Worm (Caenorhabditis elegans) whole organism, late embryonic: ENCODE measurements around the gene C06E4.3.

Experiments
- C08G9.2 ChIP-seq: sonication (generic microtip); optimal IDR thresholded peaks from 2 replicates; lab custom pipeline; 2016; ENCODE audit warnings: mild to moderate bottlenecking, missing genetic modification characterization, moderate library complexity, missing compliant biosample characterization
- T23F11.4 ChIP-seq: fragments of 200-800 bp; sonication (Bioruptor generic); optimal IDR thresholded peaks from 2 replicates; lab custom pipeline; 2018; ENCODE audit warnings: mild to moderate bottlenecking, missing genetic modification characterization, missing compliant biosample characterization
- Y22D7AL.16 ChIP-seq: sonication (generic microtip); optimal IDR thresholded peaks from 2 replicates; lab custom pipeline; 2016; ENCODE audit warnings: missing genetic modification characterization, missing compliant biosample characterization
- ama-1 ChIP-seq: fragments of 150-350 bp; optimal IDR thresholded peaks from 2 replicates; lab custom pipeline; 2014
- ceh-14 ChIP-seq: sonication (generic microtip); optimal IDR thresholded peaks from 2 replicates; lab custom pipeline; 2016; ENCODE audit warnings: missing genotype, missing genetic modification characterization, missing compliant biosample characterization
- ceh-18 ChIP-seq: sonication (generic microtip); optimal IDR thresholded peaks from 2 replicates; lab custom pipeline; 2016; ENCODE audit warnings: missing genetic modification characterization, missing compliant biosample characterization
- ceh-19 ChIP-seq: fragments of 200-800 bp; sonication (Bioruptor generic); optimal IDR thresholded peaks from 2 replicates; lab custom pipeline; 2018; ENCODE audit warnings: mild to moderate bottlenecking, missing genetic modification characterization, missing compliant biosample characterization
- ceh-22 ChIP-seq: sonication (generic microtip); optimal IDR thresholded peaks from 2 replicates; lab custom pipeline; 2017; ENCODE audit warnings: missing biosample characterization, missing genetic modification characterization
- ceh-30 ChIP-seq: fragments of 150-350 bp; optimal IDR thresholded peaks from 2 replicates; lab custom pipeline; 2014; ENCODE audit warnings: missing biosample characterization, missing genetic modification characterization
- ceh-34 ChIP-seq: sonication (generic microtip); optimal IDR thresholded peaks from 2 replicates; lab custom pipeline; 2016; ENCODE audit warnings: mild to moderate bottlenecking, missing genetic modification characterization, missing compliant biosample characterization
- ceh-45 ChIP-seq: fragments of 200-800 bp; sonication (Bioruptor generic); IDR thresholded peaks from 2 replicates; pipeline ENCODE4 v1.3.6; 2022; ENCODE audit warnings: missing genetic modification reagents, missing genetic modification characterization, missing compliant biosample characterization
- ceh-48 ChIP-seq: sonication (generic microtip); optimal IDR thresholded peaks from 2 replicates; lab custom pipeline; 2016; ENCODE audit warnings: missing genetic modification characterization, inconsistent platforms, missing compliant biosample characterization
- ceh-9 ChIP-seq: sonication (generic microtip); optimal IDR thresholded peaks from 2 replicates; lab custom pipeline; 2016; ENCODE audit warnings: mild to moderate bottlenecking, missing genetic modification characterization, inconsistent platforms, missing compliant biosample characterization
- che-1 ChIP-seq: sonication (generic microtip); optimal IDR thresholded peaks from 2 replicates; lab custom pipeline; 2016; ENCODE audit warnings: mild to moderate bottlenecking, missing genetic modification characterization, missing compliant biosample characterization
- elt-4 ChIP-seq: sonication (generic microtip); optimal IDR thresholded peaks from 2 replicates; lab custom pipeline; 2016; ENCODE audit warnings: missing genetic modification characterization, missing compliant biosample characterization
- gmeb-2 ChIP-seq: sonication (generic microtip); optimal IDR thresholded peaks from 2 replicates; lab custom pipeline; 2016; ENCODE audit warnings: missing genetic modification characterization, inconsistent platforms, missing compliant biosample characterization
- hlh-15 ChIP-seq: sonication (generic microtip); optimal IDR thresholded peaks from 2 replicates; lab custom pipeline; 2016; ENCODE audit warnings: missing genetic modification characterization, missing compliant biosample characterization
- hlh-30 ChIP-seq: sonication (generic microtip); optimal IDR thresholded peaks from 2 replicates; lab custom pipeline; 2017; ENCODE audit warnings: antibody characterized with exemption, missing genetic modification characterization, missing compliant biosample characterization; ENCODE audit not compliant: insufficient read depth
- madf-2 ChIP-seq: sonication (generic microtip); optimal IDR thresholded peaks from 2 replicates; lab custom pipeline; 2017; ENCODE audit warnings: missing genetic modification characterization, missing compliant biosample characterization
- mec-3 ChIP-seq: sonication (generic microtip); optimal IDR thresholded peaks from 2 replicates; lab custom pipeline; 2016; ENCODE audit warnings: borderline replicate concordance, missing genetic modification characterization, missing compliant biosample characterization
- nfya-1 ChIP-seq: sonication (generic microtip); optimal IDR thresholded peaks from 2 replicates; lab custom pipeline; 2017; ENCODE audit warnings: missing genetic modification characterization, mild to moderate bottlenecking, missing compliant biosample characterization, antibody characterized with exemption, moderate library complexity
- npax-4 ChIP-seq: sonication (generic microtip); optimal IDR thresholded peaks from 2 replicates; lab custom pipeline; 2016; ENCODE audit warnings: missing genetic modification characterization, missing compliant biosample characterization
- odd-2 ChIP-seq: sonication (generic microtip); optimal IDR thresholded peaks from 2 replicates; lab custom pipeline; 2017; ENCODE audit warnings: antibody characterized with exemption, mild to moderate bottlenecking, missing genetic modification characterization, missing compliant biosample characterization
- pag-3 ChIP-seq: sonication (generic microtip); optimal IDR thresholded peaks from 2 replicates; lab custom pipeline; 2016; ENCODE audit warnings: missing compliant biosample characterization, missing genetic modification characterization, borderline replicate concordance
- pha-2 ChIP-seq: sonication (generic microtip); optimal IDR thresholded peaks from 2 replicates; lab custom pipeline; 2017; ENCODE audit warnings: mild to moderate bottlenecking, missing genetic modification characterization, missing compliant biosample characterization
- pha-4 ChIP-seq: fragments of 150-350 bp; optimal IDR thresholded peaks from 2 replicates; lab custom pipeline; 2018; ENCODE audit warnings: missing biosample characterization, missing genetic modification reagents, missing genetic modification characterization
- pqm-1 ChIP-seq: sonication (generic microtip); optimal IDR thresholded peaks from 2 replicates; lab custom pipeline; 2016; ENCODE audit warnings: missing genetic modification characterization, missing compliant biosample characterization
- pros-1 ChIP-seq: fragments of 150-350 bp; optimal IDR thresholded peaks from 2 replicates; lab custom pipeline; 2014; ENCODE audit warnings: missing biosample characterization, missing genetic modification reagents, missing genetic modification characterization
- ref-2 ChIP-seq: sonication (generic microtip); optimal IDR thresholded peaks from 2 replicates; lab custom pipeline; 2016; ENCODE audit warnings: missing genetic modification characterization, missing compliant biosample characterization
- sox-2 ChIP-seq: fragments of 200-800 bp; sonication (Bioruptor generic); IDR thresholded peaks from 2 replicates; pipeline ENCODE4 v1.3.6; 2022; ENCODE audit warnings: missing genetic modification reagents, missing genetic modification characterization, missing compliant biosample characterization
- sox-4 ChIP-seq: sonication (generic microtip); optimal IDR thresholded peaks from 2 replicates; lab custom pipeline; 2017; ENCODE audit warnings: mild to moderate bottlenecking, missing genetic modification characterization, inconsistent platforms, missing compliant biosample characterization
- syd-9 ChIP-seq: sonication (generic microtip); optimal IDR thresholded peaks from 2 replicates; lab custom pipeline; 2016; ENCODE audit warnings: mild to moderate bottlenecking, missing genetic modification characterization, moderate library complexity, missing compliant biosample characterization
- tbx-7 ChIP-seq: sonication (generic microtip); optimal IDR thresholded peaks from 2 replicates; lab custom pipeline; 2016; ENCODE audit warnings: missing genotype, missing genetic modification characterization, missing compliant biosample characterization
- ttx-3 ChIP-seq: sonication (generic microtip); optimal IDR thresholded peaks from 2 replicates; lab custom pipeline; 2016; ENCODE audit warnings: missing genetic modification reagents, missing genetic modification characterization, missing compliant biosample characterization
- unc-3 ChIP-seq, 2 experiments: fragments of 200-800 bp in 1 of 2; sonication (Bioruptor generic) in 1 of 2; sonication (generic microtip) in 1 of 2; conservative IDR thresholded peaks in 1 of 2; optimal IDR thresholded peaks in 1 of 2; 2 replicates each; pipeline versions ENCODE4 v1.3.6 to Lab custom; 2016 to 2022; ENCODE audit warnings: missing compliant biosample characterization in 2 of 2, missing genetic modification characterization in 2 of 2, missing genetic modification reagents in 1 of 2
- unc-42 ChIP-seq: sonication (generic microtip); optimal IDR thresholded peaks from 2 replicates; lab custom pipeline; 2016; ENCODE audit warnings: missing genotype, missing genetic modification characterization, missing compliant biosample characterization
- unc-55 ChIP-seq: sonication (generic microtip); optimal IDR thresholded peaks from 2 replicates; lab custom pipeline; 2017; ENCODE audit warnings: missing biosample characterization, missing genetic modification reagents, missing genetic modification characterization
- unc-86 ChIP-seq: sonication (generic microtip); optimal IDR thresholded peaks from 2 replicates; lab custom pipeline; 2016; ENCODE audit warnings: missing genetic modification characterization, missing compliant biosample characterization

Gene C06E4.3

ce11 chrIV:7282957-7283356 is 22.3 kb downstream of the C06E4.3 start, which contains the start of gene C06E4.1:
Gene C06E4.1 (plus strand): TSS chrIV:7283257.
- no peak for TF ChIP-seq unc-3 (GFP tag; conservative IDR thresholded peaks at IDR 0.05; lab: Robert Waterston, UW)
- no peak for TF ChIP-seq unc-3 (tag; optimal IDR thresholded peaks at IDR 0.05; lab: Kevin White, UChicago)
- no peak for TF ChIP-seq hlh-15 (tag; lab: Kevin White, UChicago)
- no peak for TF ChIP-seq che-1 (tag; lab: Kevin White, UChicago)
- no peak for TF ChIP-seq unc-86 (tag; lab: Kevin White, UChicago)
- TF ChIP-seq hlh-30 (tag; lab: Kevin White, UChicago) = no peak
- no peak for TF ChIP-seq pqm-1
- TF ChIP-seq ceh-30 (tag; lab: Kevin White, UChicago) = no peak
- no peak for TF ChIP-seq ceh-34 (tag; lab: Kevin White, UChicago)
- no peak for TF ChIP-seq ref-2
- TF ChIP-seq T23F11.4 (GFP tag; lab: Kevin White, UChicago) = no peak
- TF ChIP-seq pha-2 (tag; lab: Kevin White, UChicago) = no peak
- TF ChIP-seq, all 69 proteins: peak for 0

DNA sequence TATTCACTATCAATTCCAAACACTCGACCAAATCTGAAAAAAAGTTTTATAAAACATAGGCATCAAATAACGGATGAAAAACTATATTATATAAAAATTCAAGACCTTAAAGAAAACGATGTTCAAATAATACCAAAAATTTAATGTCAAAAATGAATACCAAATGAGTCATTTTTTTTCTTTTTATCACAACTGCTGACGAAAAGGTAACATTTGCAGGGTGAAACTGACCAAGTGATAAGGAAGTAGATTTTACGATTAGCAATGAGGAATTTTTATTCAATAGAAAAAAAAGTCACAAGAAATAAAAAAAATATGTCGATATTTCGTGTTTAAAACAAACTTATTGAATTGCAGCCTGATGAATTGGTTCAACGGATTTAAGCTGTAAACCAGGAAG is 25.2 kb downstream of the C06E4.3 start, which contains the start of gene C06E4.8:
Gene C06E4.8, minus strand, starts transcription at position 37 of the 400 bp plus-strand sequence.
- TF ChIP-seq syd-9 (tag; lab: Kevin White, UChicago) (no peak), ceh-14 (tag; lab: Kevin White, UChicago) (no peak), sox-4 (tag; lab: Kevin White, UChicago) (no peak), mec-3 (tag; lab: Kevin White, UChicago) (no peak), ceh-9 (tag; lab: Kevin White, UChicago) (no peak), hlh-15 (tag; lab: Kevin White, UChicago) (no peak), pqm-1 (no peak), ceh-48 (tag; lab: Kevin White, UChicago) (no peak), madf-2 (tag; lab: Kevin White, UChicago) (no peak), ama-1 (lab: Kevin White, UChicago) (no peak), che-1 (tag; lab: Kevin White, UChicago) (no peak), nfya-1 (tag; lab: Kevin White, UChicago) (no peak), Y22D7AL.16 (tag; lab: Kevin White, UChicago) (no peak), gmeb-2 (tag; lab: Kevin White, UChicago) (no peak), ttx-3 (no peak), pag-3 (tag; lab: Kevin White, UChicago) (no peak), hlh-30 (tag; lab: Kevin White, UChicago) (no peak), C08G9.2 (tag; lab: Kevin White, UChicago) (no peak)

DNA sequence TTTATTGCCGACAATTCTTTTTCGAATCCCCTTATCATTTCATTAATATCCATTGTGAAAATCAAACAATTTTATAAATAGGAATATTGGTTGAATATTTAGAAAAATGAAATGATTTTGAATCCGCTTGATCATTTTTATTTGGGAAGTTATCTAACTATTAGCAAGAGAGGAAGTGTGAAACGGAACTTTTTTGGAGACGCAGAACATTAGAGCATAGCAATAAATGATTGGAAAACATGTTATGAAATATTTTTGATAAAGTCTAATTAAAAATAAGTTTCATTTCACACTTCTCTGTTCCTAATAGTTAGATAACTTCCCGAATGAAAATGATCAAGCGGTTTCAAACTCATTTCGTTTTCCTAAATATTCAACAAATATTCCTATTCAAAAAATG is 26.8 kb downstream of the C06E4.3 start, which contains the start of gene F42C5.3:
Gene F42C5.3, minus strand, starts transcription at position 101 of the 400 bp plus-strand sequence.
- TF ChIP-seq nfya-1 (tag; lab: Kevin White, UChicago) (no peak), ceh-9 (tag; lab: Kevin White, UChicago) (no peak), npax-4 (tag; lab: Kevin White, UChicago) (no peak), pha-2 (tag; lab: Kevin White, UChicago) (no peak), ceh-18 (tag; lab: Kevin White, UChicago) (no peak), ceh-19 (GFP tag; lab: Kevin White, UChicago) (no peak), unc-55 (GFP tag; lab: Kevin White, UChicago) (no peak), odd-2 (no peak), unc-42 (no peak), ceh-34 (tag; lab: Kevin White, UChicago) (no peak), ceh-45 (no peak), ceh-14 (tag; lab: Kevin White, UChicago) (no peak), madf-2 (tag; lab: Kevin White, UChicago) (no peak), pha-4 (tag; lab: Kevin White, UChicago) (no peak), unc-3 (GFP tag; conservative IDR thresholded peaks at IDR 0.05; lab: Robert Waterston, UW) (no peak), unc-3 (tag; optimal IDR thresholded peaks at IDR 0.05; lab: Kevin White, UChicago) (no peak), ceh-22 (tag; lab: Kevin White, UChicago) (no peak)

ce11 chrIV:7291066-7291465 is 30.4 kb downstream of the C06E4.3 start:
- TF ChIP-seq pros-1 (no peak), che-1 (tag; lab: Kevin White, UChicago) (no peak), pha-2 (tag; lab: Kevin White, UChicago) (no peak), ceh-22 (tag; lab: Kevin White, UChicago) (no peak), ceh-14 (tag; lab: Kevin White, UChicago) (no peak), elt-4 (tag; lab: Kevin White, UChicago) (no peak), tbx-7 (tag; lab: Kevin White, UChicago) (no peak), sox-2 (no peak)
